Worm (Caenorhabditis elegans) whole organism, L3 larva: Measurements from ENCODE around the gene C05E11.2.

ENCODE experiments used
- ceh-16 ChIP-seq: sonication (generic microtip); optimal IDR thresholded peaks from 2 replicates; lab custom pipeline; 2017; ENCODE audit warnings: missing biosample characterization, missing genetic modification characterization
- eor-1 ChIP-seq, 2 experiments: fragments of 150-350 bp; optimal IDR thresholded peaks; 2 replicates each; lab custom pipeline; 2014 to 2018; ENCODE audit warnings: missing biosample characterization in 2 of 2, missing genetic modification characterization in 2 of 2
- pqm-1 ChIP-seq: fragments of 150-350 bp; optimal IDR thresholded peaks from 2 replicates; lab custom pipeline; 2017; ENCODE audit warnings: missing biosample characterization, missing genetic modification characterization, inconsistent platforms
- unc-62 ChIP-seq: fragments of 150-350 bp; sonication (generic microtip); optimal IDR thresholded peaks from 4 replicates; lab custom pipeline; 2014; ENCODE audit warnings: missing biosample characterization, missing genetic modification reagents, missing genetic modification characterization
- ztf-11 ChIP-seq: fragments of 150-350 bp; optimal IDR thresholded peaks from 2 replicates; lab custom pipeline; 2014; ENCODE audit warnings: missing biosample characterization, missing genetic modification characterization

- TF ChIP-seq ztf-11 (tag; lab: Kevin White, UChicago), result no peak
- no peak for TF ChIP-seq eor-1 (tag; optimal IDR thresholded peaks at IDR 0.05; lab: Kevin White, UChicago)
- TF ChIP-seq unc-62, result no peak
- no peak for TF ChIP-seq ceh-16 (tag; lab: Kevin White, UChicago)
- no peak for TF ChIP-seq pqm-1 (tag; lab: Kevin White, UChicago)
Observed at ce11 chrX:4554385-4554784, 32.3 kb upstream of the C05E11.2 start, which contains the start of gene ham-2.
